Worm (Caenorhabditis elegans) whole organism, L3 larva: ENCODE data around the gene rsa-2.

Source experiments
- R02D3.7 ChIP-seq: fragments of 150-350 bp; optimal IDR thresholded peaks from 2 replicates; lab custom pipeline; 2014; ENCODE audit warnings: missing biosample characterization, missing genetic modification characterization
- elt-3 ChIP-seq, 3 experiments: fragments of 150-350 bp in 1 of 3; sonication (generic microtip) in 2 of 3; optimal IDR thresholded peaks; 2 replicates in 2 of 3; 4 replicates in 1 of 3; lab custom pipeline; 2014 to 2017; ENCODE audit warnings: missing biosample characterization in 3 of 3, missing genetic modification characterization in 3 of 3
- fos-1 ChIP-seq: fragments of 150-350 bp; optimal IDR thresholded peaks from 2 replicates; lab custom pipeline; 2014; ENCODE audit warnings: missing biosample characterization, missing genetic modification characterization
- lin-39 ChIP-seq: fragments of 150-350 bp; optimal IDR thresholded peaks from 2 replicates; lab custom pipeline; 2018; ENCODE audit warnings: missing biosample characterization, missing genetic modification reagents, missing genetic modification characterization
- nhr-237 ChIP-seq: fragments of 150-350 bp; optimal IDR thresholded peaks from 2 replicates; lab custom pipeline; 2014; ENCODE audit warnings: missing biosample characterization, missing genetic modification characterization
- nhr-25 ChIP-seq: sonication (generic microtip); optimal IDR thresholded peaks from 2 replicates; lab custom pipeline; 2017; ENCODE audit warnings: missing biosample characterization, missing genetic modification characterization
- skn-1 ChIP-seq: fragments of 150-350 bp; optimal IDR thresholded peaks from 2 replicates; lab custom pipeline; 2014; ENCODE audit warnings: missing biosample characterization, missing genetic modification characterization
- unc-62 ChIP-seq: fragments of 150-350 bp; sonication (generic microtip); optimal IDR thresholded peaks from 4 replicates; lab custom pipeline; 2014; ENCODE audit warnings: missing biosample characterization, missing genetic modification reagents, missing genetic modification characterization
- zag-1 ChIP-seq: fragments of 150-350 bp; optimal IDR thresholded peaks from 2 replicates; lab custom pipeline; 2014; ENCODE audit warnings: missing biosample characterization, missing genetic modification characterization

DNA sequence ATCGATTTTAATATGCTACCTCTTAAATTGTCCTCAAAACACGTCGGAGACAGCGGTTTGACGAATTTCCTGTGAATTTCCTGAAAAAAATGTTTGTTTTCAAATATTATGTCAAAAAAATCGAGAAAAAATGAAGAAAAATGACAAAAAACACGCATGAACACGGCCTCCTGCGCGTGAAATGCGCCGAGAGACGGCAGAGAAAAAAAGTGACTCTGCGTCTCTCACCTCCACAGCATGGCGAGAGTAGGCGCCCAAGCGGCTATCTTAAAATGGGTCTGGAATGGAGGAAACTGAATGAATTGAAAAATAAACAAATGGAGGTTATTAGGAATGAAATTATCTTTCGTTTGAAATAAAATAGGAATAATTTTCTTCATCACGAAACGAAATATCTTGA lies 47.5 kb downstream of the rsa-2 start:
- TF ChIP-seq elt-3 (tag; optimal IDR thresholded peaks at IDR 0.05; lab: Kevin White, UChicago) (no peak), lin-39 (tag; lab: Kevin White, UChicago) (peak; percentile 18), unc-62 (GFP tag; lab: Kevin White, UChicago) (no peak), R02D3.7 (tag; lab: Kevin White, UChicago) (peak; percentile 40), skn-1 (tag; lab: Kevin White, UChicago) (no peak), nhr-237 (tag; lab: Kevin White, UChicago) (no peak), zag-1 (tag; lab: Kevin White, UChicago) (no peak), fos-1 (tag; lab: Kevin White, UChicago) (no peak), nhr-25 (tag; lab: Kevin White, UChicago) (peak; percentile 25)
